Fruit fly (Drosophila melanogaster): ENCODE data around the gene Rab5.

- TF ChIP-seq psq (optimal IDR thresholded peaks at IDR 0.05) (no peak), h (optimal IDR thresholded peaks at IDR 0.05) (no peak), insv (optimal IDR thresholded peaks at IDR 0.05) (no peak), Myc (optimal IDR thresholded peaks at IDR 0.05) (no peak)
Observed at dm6 chr2L:2394872-2395271, 29.8 kb upstream of the Rab5 start.
